Worm (Caenorhabditis elegans) whole organism, L1 larva: ENCODE data around the gene taf-9.

ENCODE experiments used
- C16A3.4 ChIP-seq: fragments of 150-350 bp; optimal IDR thresholded peaks from 2 replicates; lab custom pipeline; 2014; ENCODE audit warnings: missing biosample characterization, missing genetic modification characterization
- F16B12.6 ChIP-seq: fragments of 150-350 bp; optimal IDR thresholded peaks from 2 replicates; lab custom pipeline; 2014; ENCODE audit warnings: missing biosample characterization, missing genetic modification characterization
- ceh-63 ChIP-seq: fragments of 200-800 bp; sonication (Bioruptor generic); optimal IDR thresholded peaks from 2 replicates; lab custom pipeline; 2018; ENCODE audit warnings: mild to moderate bottlenecking, missing genetic modification characterization, missing compliant biosample characterization
- dpl-1 ChIP-seq, 3 experiments: fragments of 150-350 bp in 2 of 3; sonication (generic microtip) in 1 of 3; optimal IDR thresholded peaks; 2 replicates each; lab custom pipeline; 2014 to 2017; ENCODE audit warnings: missing biosample characterization in 3 of 3, missing genetic modification characterization in 3 of 3, missing genetic modification reagents in 3 of 3
- dsc-1 ChIP-seq: sonication (generic microtip); optimal IDR thresholded peaks from 2 replicates; lab custom pipeline; 2016; ENCODE audit warnings: mild to moderate bottlenecking, missing genetic modification characterization, missing compliant biosample characterization
- efl-1 ChIP-seq, 4 experiments: fragments of 150-350 bp; optimal IDR thresholded peaks in 3 of 4; peaks in 1 of 4; 1 replicate in 1 of 4; 2 replicates in 3 of 4; lab custom pipeline; 2014; ENCODE audit warnings: missing biosample characterization in 2 of 4, missing genetic modification characterization in 2 of 4, missing genetic modification reagents in 2 of 4
- efl-3 ChIP-seq: fragments of 200-800 bp; sonication (Bioruptor generic); optimal IDR thresholded peaks from 2 replicates; lab custom pipeline; 2018; ENCODE audit warnings: mild to moderate bottlenecking, missing genetic modification characterization, missing compliant biosample characterization
- egl-13 ChIP-seq: sonication (generic microtip); optimal IDR thresholded peaks from 2 replicates; lab custom pipeline; 2016; ENCODE audit warnings: missing genotype, missing genetic modification reagents, missing genetic modification characterization, missing compliant biosample characterization
- egl-27 ChIP-seq, 2 experiments: fragments of 150-350 bp in 1 of 2; sonication (generic microtip); optimal IDR thresholded peaks; 3 replicates each; lab custom pipeline; 2017 to 2018; ENCODE audit warnings: missing biosample characterization in 2 of 2, missing genetic modification characterization in 2 of 2, missing genetic modification reagents in 2 of 2
- elt-3 ChIP-seq, 6 experiments: fragments of 150-350 bp in 1 of 6; sonication (generic microtip); optimal IDR thresholded peaks; 2 replicates each; lab custom pipeline; 2017 to 2018; ENCODE audit warnings: missing biosample characterization in 6 of 6, missing genetic modification characterization in 6 of 6, inconsistent platforms in 1 of 6
- fkh-4 ChIP-seq: sonication (generic microtip); optimal IDR thresholded peaks from 2 replicates; lab custom pipeline; 2016; ENCODE audit warnings: missing compliant biosample characterization, missing genetic modification characterization, borderline replicate concordance
- fkh-8 ChIP-seq: sonication (generic microtip); optimal IDR thresholded peaks from 2 replicates; lab custom pipeline; 2016; ENCODE audit warnings: mild to moderate bottlenecking, missing genetic modification characterization, missing compliant biosample characterization
- fos-1 ChIP-seq: fragments of 150-350 bp; optimal IDR thresholded peaks from 2 replicates; lab custom pipeline; 2014; ENCODE audit warnings: missing biosample characterization, missing genetic modification characterization
- irx-1 ChIP-seq: sonication (generic microtip); optimal IDR thresholded peaks from 2 replicates; lab custom pipeline; 2016; ENCODE audit warnings: missing genetic modification characterization, missing compliant biosample characterization
- jun-1 ChIP-seq: fragments of 150-350 bp; optimal IDR thresholded peaks from 2 replicates; lab custom pipeline; 2014; ENCODE audit warnings: missing biosample characterization, missing genetic modification reagents, missing genetic modification characterization
- lin-13 ChIP-seq: fragments of 150-350 bp; optimal IDR thresholded peaks from 2 replicates; lab custom pipeline; 2014; ENCODE audit warnings: missing biosample characterization, missing genetic modification reagents, missing genetic modification characterization
- lin-14 ChIP-seq: fragments of 200-800 bp; sonication (Bioruptor generic); optimal IDR thresholded peaks from 2 replicates; lab custom pipeline; 2018; ENCODE audit warnings: mild to moderate bottlenecking, missing genetic modification characterization, moderate library complexity, missing compliant biosample characterization
- lin-35 ChIP-seq, 2 experiments: fragments of 150-350 bp; optimal IDR thresholded peaks; 2 replicates each; lab custom pipeline; 2014; ENCODE audit warnings: missing biosample characterization in 2 of 2, missing genetic modification characterization in 2 of 2, missing genetic modification reagents in 2 of 2
- lsy-2 ChIP-seq, 2 experiments: fragments of 150-350 bp; optimal IDR thresholded peaks; 2 replicates each; lab custom pipeline; 2014; ENCODE audit warnings: missing biosample characterization in 2 of 2, missing genetic modification characterization in 2 of 2
- mab-9 ChIP-seq: fragments of 200-800 bp; sonication (Bioruptor generic); IDR thresholded peaks from 2 replicates; pipeline ENCODE4 v1.3.6; 2022; ENCODE audit warnings: missing genetic modification reagents, missing genetic modification characterization, missing compliant biosample characterization
- mef-2 ChIP-seq: fragments of 150-350 bp; optimal IDR thresholded peaks from 2 replicates; lab custom pipeline; 2014; ENCODE audit warnings: missing biosample characterization, missing genetic modification characterization
- mep-1 ChIP-seq: fragments of 150-350 bp; optimal IDR thresholded peaks from 2 replicates; lab custom pipeline; 2014; ENCODE audit warnings: missing biosample characterization, missing genetic modification characterization
- nhr-11 ChIP-seq: fragments of 150-350 bp; optimal IDR thresholded peaks from 2 replicates; lab custom pipeline; 2014; ENCODE audit warnings: missing biosample characterization, missing genetic modification characterization
- nhr-19 ChIP-seq: fragments of 200-800 bp; sonication (Bioruptor generic); conservative IDR thresholded peaks from 2 replicates; pipeline ENCODE4 v1.3.6; 2022; ENCODE audit warnings: missing genetic modification characterization, missing compliant biosample characterization
- nhr-47 ChIP-seq: sonication (generic microtip); optimal IDR thresholded peaks from 2 replicates; lab custom pipeline; 2016; ENCODE audit warnings: mild to moderate bottlenecking, missing genetic modification characterization, moderate library complexity, missing compliant biosample characterization
- nhr-71 ChIP-seq: sonication (generic microtip); optimal IDR thresholded peaks from 2 replicates; lab custom pipeline; 2016; ENCODE audit warnings: mild to moderate bottlenecking, missing genetic modification characterization, moderate library complexity, missing compliant biosample characterization
- nhr-85 ChIP-seq: sonication (generic microtip); peaks from one replicate; lab custom pipeline; 2016; ENCODE audit warnings: missing genetic modification characterization, inconsistent platforms, missing compliant biosample characterization
- nhr-90 ChIP-seq: sonication (generic microtip); optimal IDR thresholded peaks from 2 replicates; lab custom pipeline; 2016; ENCODE audit warnings: mild to moderate bottlenecking, missing genetic modification characterization, missing compliant biosample characterization; ENCODE audit not compliant: poor library complexity
- pag-3 ChIP-seq: sonication (generic microtip); optimal IDR thresholded peaks from 2 replicates; lab custom pipeline; 2017; ENCODE audit warnings: missing genetic modification characterization, mild to moderate bottlenecking, missing compliant biosample characterization, antibody characterized with exemption, borderline replicate concordance; ENCODE audit not compliant: insufficient read depth
- pax-3 ChIP-seq: fragments of 200-800 bp; sonication (Bioruptor generic); optimal IDR thresholded peaks from 2 replicates; lab custom pipeline; 2018; ENCODE audit warnings: mild to moderate bottlenecking, missing genetic modification characterization, moderate library complexity, missing compliant biosample characterization
- rnt-1 ChIP-seq: sonication (generic microtip); optimal IDR thresholded peaks from 2 replicates; lab custom pipeline; 2016; ENCODE audit warnings: mild to moderate bottlenecking, missing genetic modification characterization, moderate library complexity, missing compliant biosample characterization
- snpc-4 ChIP-seq: fragments of 150-350 bp; optimal IDR thresholded peaks from 2 replicates; lab custom pipeline; 2014; ENCODE audit warnings: missing biosample characterization, missing genetic modification characterization
- snu-23 ChIP-seq: sonication (generic microtip); optimal IDR thresholded peaks from 2 replicates; lab custom pipeline; 2016; ENCODE audit warnings: missing genetic modification characterization, missing compliant biosample characterization
- sptf-1 ChIP-seq: fragments of 150-350 bp; optimal IDR thresholded peaks from 2 replicates; lab custom pipeline; 2014; ENCODE audit warnings: missing biosample characterization, missing genetic modification characterization
- sup-37 ChIP-seq: fragments of 200-800 bp; sonication (Bioruptor generic); optimal IDR thresholded peaks from 2 replicates; lab custom pipeline; 2018; ENCODE audit warnings: mild to moderate bottlenecking, missing genetic modification characterization, missing compliant biosample characterization
- swsn-7 ChIP-seq: sonication (generic microtip); optimal IDR thresholded peaks from 2 replicates; lab custom pipeline; 2016; ENCODE audit warnings: missing genetic modification characterization, missing compliant biosample characterization
- tbx-2 ChIP-seq: sonication (generic microtip); optimal IDR thresholded peaks from 2 replicates; lab custom pipeline; 2016; ENCODE audit warnings: missing genetic modification characterization, missing compliant biosample characterization
- unc-130 ChIP-seq: fragments of 150-350 bp; optimal IDR thresholded peaks from 2 replicates; lab custom pipeline; 2017; ENCODE audit warnings: missing biosample characterization, missing genetic modification characterization, inconsistent platforms
- unc-30 ChIP-seq: sonication (generic microtip); optimal IDR thresholded peaks from 2 replicates; lab custom pipeline; 2017; ENCODE audit warnings: missing biosample characterization, missing genetic modification characterization
- unc-86 ChIP-seq: sonication (generic microtip); optimal IDR thresholded peaks from 2 replicates; lab custom pipeline; 2016; ENCODE audit warnings: missing genetic modification characterization, missing compliant biosample characterization
- vab-15 ChIP-seq: sonication (generic microtip); optimal IDR thresholded peaks from 2 replicates; lab custom pipeline; 2017; ENCODE audit warnings: missing genotype, mild to moderate bottlenecking, missing genetic modification characterization, missing compliant biosample characterization
- xbp-1 ChIP-seq: sonication (generic microtip); optimal IDR thresholded peaks from 2 replicates; lab custom pipeline; 2016; ENCODE audit warnings: missing genetic modification characterization, missing compliant biosample characterization
- zag-1 ChIP-seq: fragments of 150-350 bp; optimal IDR thresholded peaks from 2 replicates; lab custom pipeline; 2014; ENCODE audit warnings: missing biosample characterization, missing genetic modification characterization
- ztf-4 ChIP-seq: fragments of 150-350 bp; optimal IDR thresholded peaks from 2 replicates; lab custom pipeline; 2014; ENCODE audit warnings: missing biosample characterization, missing genetic modification characterization

The taf-9 gene

ce11 chrIII:13616793-13617192 lies 7.3 kb upstream of the taf-9 start, which contains the start of gene T12D8.9:
T12D8.9 (plus strand) TSS chrIII:13617104.
- TF ChIP-seq lin-14 (GFP tag; lab: Kevin White, UChicago): peak; percentile 76
- peak; percentile 24 for TF ChIP-seq nhr-19
- peak; percentile 48 for TF ChIP-seq dsc-1 (tag; lab: Kevin White, UChicago)
- TF ChIP-seq egl-27 (tag; optimal IDR thresholded peaks at IDR 0.05; lab: Kevin White, UChicago): no peak
- peak; percentile 15 for TF ChIP-seq C16A3.4
- TF ChIP-seq fos-1: no peak
- peak; percentile 3 for TF ChIP-seq ztf-4
- TF ChIP-seq elt-3 (tag; optimal IDR thresholded peaks at IDR 0.05; lab: Kevin White, UChicago): no peak
- peak; percentile 31 for TF ChIP-seq pag-3 (tag; lab: Kevin White, UChicago)
- peak; percentile 57 for TF ChIP-seq nhr-71 (tag; lab: Kevin White, UChicago)
- TF ChIP-seq snpc-4 (tag; lab: Kevin White, UChicago): no peak
- TF ChIP-seq fkh-4: peak; percentile 26
- peak; percentile 52 for TF ChIP-seq unc-130 (tag; lab: Kevin White, UChicago)
- TF ChIP-seq rnt-1: peak; percentile 56
- peak; percentile 6 to 52 for TF ChIP-seq lsy-2 (tag; optimal IDR thresholded peaks at IDR 0.05; lab: Kevin White, UChicago)
- TF ChIP-seq nhr-11 (tag; lab: Kevin White, UChicago): no peak
- peak; percentile 49 for TF ChIP-seq snu-23 (GFP tag; lab: Kevin White, UChicago)

- TF ChIP-seq unc-30 (tag; lab: Kevin White, UChicago) (no peak), efl-1 (optimal IDR thresholded peaks at IDR 0.05; lab: Kevin White, UChicago) (no peak), efl-1 (GFP tag; optimal IDR thresholded peaks at IDR 0.05 in 1 of 2; lab: Kevin White, UChicago) (peak in 1 of 2 experiments; percentile 19)
Observed at ce11 chrIII:13621012-13621411, 3.1 kb upstream of the taf-9 start.

DNA sequence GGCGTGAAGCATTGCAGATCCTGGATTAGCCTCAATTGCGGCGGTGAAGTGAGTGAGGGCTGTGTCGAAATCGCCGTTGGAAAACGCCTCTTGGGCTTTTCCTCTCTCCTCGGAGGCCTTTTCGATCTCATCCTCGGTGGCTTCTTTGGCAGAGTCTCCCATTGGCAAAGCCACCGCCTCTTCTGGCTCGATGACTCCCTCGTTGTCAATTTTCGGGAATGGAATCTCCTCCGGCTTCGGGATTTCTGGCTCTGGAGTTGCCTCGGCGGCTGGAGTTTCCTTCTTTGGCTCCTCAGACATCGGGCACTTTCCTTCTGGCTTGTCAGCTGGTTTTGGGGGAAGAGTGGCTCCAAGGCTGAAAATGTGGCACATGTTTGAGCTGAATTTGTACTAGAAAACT lies 2.4 kb upstream of the taf-9 start:
- TF ChIP-seq ceh-63 (GFP tag; lab: Kevin White, UChicago) (peak; percentile 20), pag-3 (tag; lab: Kevin White, UChicago) (no peak), F16B12.6 (tag; lab: Kevin White, UChicago) (no peak), efl-3 (GFP tag; lab: Kevin White, UChicago) (no peak), nhr-85 (tag; lab: Kevin White, UChicago) (no peak), sup-37 (GFP tag; lab: Kevin White, UChicago) (no peak)
- TF ChIP-seq, all 84 proteins: peak for 1

DNA sequence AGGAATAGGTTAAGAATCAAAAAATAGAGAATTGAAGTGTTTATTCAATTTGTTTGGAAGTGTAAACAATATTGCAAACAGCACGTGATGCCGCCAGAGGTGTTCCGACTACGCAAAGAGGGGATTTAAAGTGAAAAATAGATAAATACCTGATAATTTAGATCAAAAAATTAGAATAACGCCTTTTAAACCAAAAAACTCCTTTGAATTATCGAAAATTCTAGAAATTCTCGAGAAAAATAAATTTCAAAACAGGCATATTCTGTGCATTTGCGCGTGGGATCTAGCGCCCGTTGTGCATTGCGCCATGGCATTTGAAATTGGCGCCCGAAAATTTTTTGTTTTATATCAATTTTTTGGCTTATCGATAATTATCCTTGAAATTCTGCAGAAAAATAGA lies 1.8 kb upstream of the taf-9 start, which contains the start of gene hip-1:
TSS of gene hip-1 (minus strand) at position 225 of the 400 bp plus-strand sequence.
- TF ChIP-seq pax-3 (no peak), C16A3.4 (peak; percentile 34), nhr-47 (tag; lab: Kevin White, UChicago) (peak; percentile 65), lin-35 (GFP tag; optimal IDR thresholded peaks at IDR 0.05; lab: Kevin White, UChicago) (peak; percentile 80), nhr-85 (tag; lab: Kevin White, UChicago) (peak; percentile 50), xbp-1 (tag; lab: Kevin White, UChicago) (peak; percentile 54), F16B12.6 (tag; lab: Kevin White, UChicago) (peak; percentile 93), snpc-4 (tag; lab: Kevin White, UChicago) (peak; percentile 30), lin-14 (GFP tag; lab: Kevin White, UChicago) (peak; percentile 64), mab-9 (GFP tag; lab: Robert Waterston, UW) (no peak), mep-1 (tag; lab: Kevin White, UChicago) (peak; percentile 79), fkh-8 (tag; lab: Kevin White, UChicago) (peak; percentile 35), mef-2 (no peak), dsc-1 (tag; lab: Kevin White, UChicago) (peak; percentile 52), swsn-7 (tag; lab: Kevin White, UChicago) (peak; percentile 49), lsy-2 (tag; optimal IDR thresholded peaks at IDR 0.05; lab: Kevin White, UChicago) (peak; percentile 58 to 70), dpl-1 (GFP tag; optimal IDR thresholded peaks at IDR 0.05; lab: Kevin White, UChicago) (peak; percentile 74 to 85 (median 75)), unc-86 (tag; lab: Kevin White, UChicago) (peak; percentile 12), zag-1 (tag; lab: Kevin White, UChicago) (no peak), rnt-1 (peak; percentile 7), efl-1 (optimal IDR thresholded peaks at IDR 0.05; lab: Kevin White, UChicago) (peak; percentile 53 to 72), efl-1 (GFP tag; optimal IDR thresholded peaks at IDR 0.05 in 1 of 2; lab: Kevin White, UChicago) (peak; percentile 85 to 97), lin-13 (peak; percentile 49), sptf-1 (no peak), nhr-90 (tag; lab: Kevin White, UChicago) (peak; percentile 39), tbx-2 (peak; percentile 41), egl-13 (tag; lab: Kevin White, UChicago) (peak; percentile 11), vab-15 (tag; lab: Kevin White, UChicago) (no peak), ztf-4 (no peak), jun-1 (tag; lab: Kevin White, UChicago) (no peak), irx-1 (tag; lab: Kevin White, UChicago) (no peak), sup-37 (GFP tag; lab: Kevin White, UChicago) (no peak)
